Fruit fly (Drosophila melanogaster): ENCODE data around the gene CG33160.
A peak's percentile ranks its signal among the peaks of the same experiment; 100 is the strongest.

- TF ChIP-seq Pif1B (GFP tag; optimal IDR thresholded peaks at IDR 0.05) (no peak), CG15710 (tag; optimal IDR thresholded peaks at IDR 0.05) (no peak), Ets98B (GFP tag; IDR thresholded peaks at IDR 0.05) (no peak), Pif1A (GFP tag; optimal IDR thresholded peaks at IDR 0.05) (no peak), Snoo (tag; optimal IDR thresholded peaks at IDR 0.05) (no peak), CG10348 (GFP tag; IDR thresholded peaks at IDR 0.05) (peak; percentile 16; the same call in 1 of the 2 replicates), CG4496 (GFP tag; IDR thresholded peaks at IDR 0.05) (no peak), D1 (tag; optimal IDR thresholded peaks at IDR 0.05) (no peak), gl (tag; optimal IDR thresholded peaks at IDR 0.05) (no peak)
Observed at dm6 chr3L:3178530-3179096, 27.6 kb downstream of the CG33160 start, which contains the start of the genes MnM and Girdin.
